Fruit fly (Drosophila melanogaster): ENCODE measurements around the gene CG12289.

CG12289 gene

dm6 chr3L:11420976-11421375, 37.3 kb downstream of the CG12289 start:
- TF ChIP-seq Hr96 (GFP tag; optimal IDR thresholded peaks at IDR 0.05) = no peak
- no peak for TF ChIP-seq cnc (optimal IDR thresholded peaks at IDR 0.05)
- TF ChIP-seq CG5204 (GFP tag; optimal IDR thresholded peaks at IDR 0.05) = no peak
- no peak for TF ChIP-seq CG14711 (tag; optimal IDR thresholded peaks at IDR 0.05)
- no peak for TF ChIP-seq kay (GFP tag; ENCODE audit: borderline replicate concordance)
- TF ChIP-seq CG12768 (GFP tag; optimal IDR thresholded peaks at IDR 0.05) = no peak
- TF ChIP-seq Clk (GFP tag; optimal IDR thresholded peaks at IDR 0.05) = no peak

DNA sequence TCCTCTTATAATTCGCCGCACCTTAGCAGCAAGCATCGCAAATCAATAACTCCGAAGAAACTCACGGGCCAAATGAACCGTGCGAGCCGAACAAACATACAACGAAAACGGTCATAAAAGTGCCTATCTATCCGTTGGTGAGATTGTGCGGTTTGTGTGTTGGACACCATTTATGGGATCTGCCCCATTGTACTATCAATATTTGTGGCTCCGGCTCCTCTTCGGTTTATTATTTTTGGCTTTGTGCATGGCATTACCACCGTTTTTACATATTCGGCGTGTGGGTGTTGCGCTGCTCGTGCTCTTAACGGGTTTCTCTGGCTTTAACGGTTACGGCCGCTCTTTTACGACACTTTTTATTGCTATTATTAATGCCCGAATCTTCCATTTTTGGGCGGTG, 38.9 kb downstream of the CG12289 start:
- TF ChIP-seq Clk (GFP tag; optimal IDR thresholded peaks at IDR 0.05) (no peak), toe (GFP tag; optimal IDR thresholded peaks at IDR 0.05) (no peak), pad (GFP tag; optimal IDR thresholded peaks at IDR 0.05) (no peak), Mnt (GFP tag; optimal IDR thresholded peaks at IDR 0.05) (no peak)

DNA sequence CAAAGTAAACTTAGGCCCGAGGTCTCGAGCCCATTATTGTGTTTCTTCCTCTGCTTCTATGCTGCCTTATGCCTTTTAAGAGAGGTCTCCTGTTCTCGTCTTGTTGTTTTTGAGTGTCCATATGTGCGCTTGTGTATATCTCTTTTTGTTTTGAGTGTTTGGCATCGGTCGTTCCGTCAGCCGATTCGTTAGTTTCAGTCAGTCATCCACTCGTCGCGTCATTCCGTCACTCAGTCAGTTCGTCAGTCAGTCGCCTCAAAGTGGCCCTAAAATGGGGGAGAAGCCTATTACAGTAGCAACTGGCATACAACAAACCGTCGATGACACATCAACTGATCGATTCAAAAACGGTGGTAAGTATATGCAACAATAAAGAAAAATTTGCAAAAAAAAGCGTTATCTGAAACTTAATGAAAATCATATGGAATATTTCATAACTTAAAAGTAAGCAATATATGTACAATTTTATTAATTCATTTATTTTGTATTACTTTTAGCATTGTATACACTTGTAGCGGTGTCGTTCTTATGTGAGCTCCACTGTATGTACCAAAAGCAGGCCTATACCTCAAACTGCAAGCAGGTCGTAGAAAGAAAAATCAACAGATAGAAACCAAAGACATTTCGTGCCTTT, 40.1 kb downstream of the CG12289 start:
- TF ChIP-seq ovo (GFP tag; optimal IDR thresholded peaks at IDR 0.05) (no peak), toe (GFP tag; optimal IDR thresholded peaks at IDR 0.05) (no peak), kay (GFP tag; ENCODE audit: borderline replicate concordance) (no peak), tj (GFP tag; optimal IDR thresholded peaks at IDR 0.05) (no peak), CG12768 (GFP tag; optimal IDR thresholded peaks at IDR 0.05) (no peak), CG33017 (tag; optimal IDR thresholded peaks at IDR 0.05) (no peak), Mnt (GFP tag; optimal IDR thresholded peaks at IDR 0.05) (no peak), CG14711 (tag; optimal IDR thresholded peaks at IDR 0.05) (no peak), cnc (optimal IDR thresholded peaks at IDR 0.05) (no peak), CG7045 (GFP tag; optimal IDR thresholded peaks at IDR 0.05) (no peak), Crg-1 (GFP tag; optimal IDR thresholded peaks at IDR 0.05) (no peak), Hr96 (GFP tag; optimal IDR thresholded peaks at IDR 0.05) (peak; percentile 24), CG11617 (GFP tag; optimal IDR thresholded peaks at IDR 0.05) (no peak), CG7101 (tag; optimal IDR thresholded peaks at IDR 0.05) (peak; percentile 14), Clk (GFP tag; optimal IDR thresholded peaks at IDR 0.05) (no peak), CG1620 (GFP tag; optimal IDR thresholded peaks at IDR 0.05) (no peak), pad (GFP tag; optimal IDR thresholded peaks at IDR 0.05) (no peak), cic (GFP tag; optimal IDR thresholded peaks at IDR 0.05) (no peak), CG5204 (GFP tag; optimal IDR thresholded peaks at IDR 0.05) (peak; percentile 23), bab1 (GFP tag; optimal IDR thresholded peaks at IDR 0.05) (no peak)

- TF ChIP-seq pad (GFP tag; optimal IDR thresholded peaks at IDR 0.05) (no peak), CG7101 (tag; optimal IDR thresholded peaks at IDR 0.05) (no peak), tj (GFP tag; optimal IDR thresholded peaks at IDR 0.05) (peak; percentile 6)
Observed at dm6 chr3L:11417273-11418040, 40.8 kb downstream of the CG12289 start.

DNA sequence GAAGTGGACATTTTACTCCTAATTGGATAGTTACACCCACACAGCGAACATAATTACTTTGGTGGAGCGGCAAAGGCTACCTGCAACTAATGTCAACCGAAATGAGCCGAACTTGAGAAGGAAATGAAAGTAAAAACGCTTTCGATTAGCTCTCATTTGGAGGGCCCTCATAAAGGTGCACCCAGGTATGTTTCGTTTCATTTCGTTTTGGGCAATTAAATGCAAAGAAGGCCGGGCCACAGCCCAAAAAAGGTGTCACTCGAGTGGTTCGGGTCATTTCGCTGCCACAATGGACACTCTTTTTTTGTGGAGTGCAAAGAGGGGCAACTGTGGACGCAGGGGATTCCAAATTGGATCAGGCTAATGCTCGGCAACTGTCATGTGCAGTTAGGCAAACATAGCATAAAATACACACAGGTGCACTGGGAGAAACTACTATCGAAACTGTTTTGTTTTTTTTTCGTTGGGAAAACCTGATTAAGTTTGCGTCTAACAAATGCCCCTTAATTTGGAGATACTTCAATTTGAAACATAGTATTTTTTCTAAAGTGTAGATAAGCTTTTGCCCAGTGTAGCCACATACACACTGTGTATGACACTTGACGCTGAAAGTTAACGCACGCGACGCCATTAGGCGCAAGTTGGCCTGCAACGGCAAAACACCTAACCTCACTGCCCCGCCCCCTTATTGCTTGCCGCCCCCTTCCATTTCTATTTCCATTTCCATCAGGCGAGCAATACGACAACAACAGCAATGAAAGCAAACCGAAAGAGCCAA, 41.6 kb downstream of the CG12289 start:
- no peak for TF ChIP-seq Clk (GFP tag; optimal IDR thresholded peaks at IDR 0.05)
- TF ChIP-seq cnc (optimal IDR thresholded peaks at IDR 0.05) = no peak
- no peak for TF ChIP-seq CG12768 (GFP tag; optimal IDR thresholded peaks at IDR 0.05)
- TF ChIP-seq ovo (GFP tag; optimal IDR thresholded peaks at IDR 0.05) = no peak
- TF ChIP-seq toe (GFP tag; optimal IDR thresholded peaks at IDR 0.05) = no peak

- TF ChIP-seq Hr96 (GFP tag; optimal IDR thresholded peaks at IDR 0.05) (no peak), kay (GFP tag; ENCODE audit: borderline replicate concordance) (no peak), Mnt (GFP tag; optimal IDR thresholded peaks at IDR 0.05) (no peak), Crg-1 (GFP tag; optimal IDR thresholded peaks at IDR 0.05) (no peak)
Observed at dm6 chr3L:11415382-11415781, 42.9 kb downstream of the CG12289 start.

DNA sequence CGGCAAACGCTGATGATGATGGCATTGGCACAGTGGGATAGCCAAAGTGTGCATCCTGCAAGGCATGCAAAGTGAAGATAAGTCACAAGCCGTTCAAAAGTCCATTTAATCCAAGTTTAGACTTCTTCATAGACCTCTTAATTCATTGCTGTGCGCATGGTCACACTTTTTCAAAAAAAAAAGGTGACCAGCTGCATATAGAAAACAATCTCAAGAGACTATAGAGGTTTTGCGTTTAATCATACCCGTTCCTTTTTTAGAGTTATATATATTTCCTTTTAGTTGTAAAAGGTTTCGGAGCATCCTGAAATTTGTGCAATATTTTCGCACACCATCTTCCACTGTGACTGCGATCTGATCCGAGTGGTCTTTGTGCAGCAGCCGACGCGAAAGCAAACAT, 43.8 kb downstream of the CG12289 start:
- TF ChIP-seq CG33017 (tag; optimal IDR thresholded peaks at IDR 0.05) (no peak), Mnt (GFP tag; optimal IDR thresholded peaks at IDR 0.05) (no peak), CG11617 (GFP tag; optimal IDR thresholded peaks at IDR 0.05) (no peak), cnc (optimal IDR thresholded peaks at IDR 0.05) (no peak), CG14711 (tag; optimal IDR thresholded peaks at IDR 0.05) (no peak), toe (GFP tag; optimal IDR thresholded peaks at IDR 0.05) (no peak), CG7045 (GFP tag; optimal IDR thresholded peaks at IDR 0.05) (no peak), ovo (GFP tag; optimal IDR thresholded peaks at IDR 0.05) (no peak), Crg-1 (GFP tag; optimal IDR thresholded peaks at IDR 0.05) (no peak), kay (GFP tag; ENCODE audit: borderline replicate concordance) (no peak)

Data from whole organism, adult.